Fruit fly (Drosophila melanogaster): ENCODE data around the gene msi.

msi gene

dm6 chr3R:25637294-25638174, 121.6 kb downstream of the msi start, which contains the start of gene jigr1 (continued):
- TF ChIP-seq CG7271 (tag; optimal IDR thresholded peaks at IDR 0.05) (peak; percentile 63), gcm (GFP tag; optimal IDR thresholded peaks at IDR 0.05) (peak; percentile 58), danr (GFP tag; IDR thresholded peaks at IDR 0.05) (no peak), Rx (GFP tag; IDR thresholded peaks at IDR 0.05) (no peak), inv (GFP tag; IDR thresholded peaks at IDR 0.05; ENCODE audit: partially characterized antibody) (no peak), grau (tag; optimal IDR thresholded peaks at IDR 0.05) (peak; percentile 39), dati (GFP tag; IDR thresholded peaks at IDR 0.05) (no peak), CG6683 (GFP tag; optimal IDR thresholded peaks at IDR 0.05) (no peak), run (tag; optimal IDR thresholded peaks at IDR 0.05) (no peak), CG9727 (GFP tag; optimal IDR thresholded peaks at IDR 0.05) (peak; percentile 84), Opbp (GFP tag; IDR thresholded peaks at IDR 0.05; ENCODE audit: partially characterized antibody) (no peak), dm (GFP tag; optimal IDR thresholded peaks at IDR 0.05) (no peak), CG2875 (GFP tag; optimal IDR thresholded peaks at IDR 0.05) (no peak), Lim3 (GFP tag; IDR thresholded peaks at IDR 0.05) (no peak), Dek (tag; optimal IDR thresholded peaks at IDR 0.05) (no peak), zfh1 (GFP tag; IDR thresholded peaks at IDR 0.05) (peak; percentile 60; the same call in 1 of the 3 replicates), corto (GFP tag; optimal IDR thresholded peaks at IDR 0.05) (peak; percentile 27), CG17568 (GFP tag; optimal IDR thresholded peaks at IDR 0.05) (peak; percentile 22), Pdp1 (GFP tag; optimal IDR thresholded peaks at IDR 0.05) (peak; percentile 15 to 17), CG7963 (GFP tag; IDR thresholded peaks at IDR 0.05; ENCODE audit: partially characterized antibody) (no peak), pb (GFP tag; optimal IDR thresholded peaks at IDR 0.05) (no peak), Atf6 (GFP tag; IDR thresholded peaks at IDR 0.05) (no peak), CG18599 (GFP tag; optimal IDR thresholded peaks at IDR 0.05) (no peak), CG7839 (tag; optimal IDR thresholded peaks at IDR 0.05) (peak; percentile 52), CG10147 (GFP tag; optimal IDR thresholded peaks at IDR 0.05) (no peak), abd-A (tag; optimal IDR thresholded peaks at IDR 0.05) (no peak), CkIIα-i1 (GFP tag; IDR thresholded peaks at IDR 0.05) (no peak), dan (GFP tag; IDR thresholded peaks at IDR 0.05) (peak; percentile 10; the same call in 1 of the 2 replicates), Taf1 (GFP tag; IDR thresholded peaks at IDR 0.05) (no peak), CG9797 (GFP tag; optimal IDR thresholded peaks at IDR 0.05) (no peak), pan (optimal IDR thresholded peaks at IDR 0.05) (peak in 1 of 2 experiments; percentile 87), pan (GFP tag; optimal IDR thresholded peaks at IDR 0.05 in 1 of 2, IDR thresholded peaks at IDR 0.05 in 1 of 2) (peak in 1 of 2 experiments; percentile 81), kah (GFP tag; optimal IDR thresholded peaks at IDR 0.05) (no peak), maf-S (GFP tag; optimal IDR thresholded peaks at IDR 0.05) (no peak), CG17361 (GFP tag; IDR thresholded peaks at IDR 0.05) (peak; percentile 67; the same call in 2 of the 3 replicates), shn (GFP tag; optimal IDR thresholded peaks at IDR 0.05) (no peak), unpg (GFP tag; optimal IDR thresholded peaks at IDR 0.05) (no peak), CG30403 (GFP tag; optimal IDR thresholded peaks at IDR 0.05) (peak; percentile 24), esg (GFP tag; conservative IDR thresholded peaks at IDR 0.05) (no peak), D19A (tag; optimal IDR thresholded peaks at IDR 0.05) (peak; percentile 96), ara (GFP tag; IDR thresholded peaks at IDR 0.05) (peak; percentile 54; the same call in 1 of the 2 replicates), tll (GFP tag; optimal IDR thresholded peaks at IDR 0.05) (peak; percentile 64 to 92), CG31441 (GFP tag; IDR thresholded peaks at IDR 0.05) (peak; percentile 54), exex (tag; optimal IDR thresholded peaks at IDR 0.05) (no peak), Xbp1 (GFP tag; optimal IDR thresholded peaks at IDR 0.05) (peak; percentile 21), aop (GFP tag; IDR thresholded peaks at IDR 0.05) (no peak), CG10979 (tag; optimal IDR thresholded peaks at IDR 0.05) (peak; percentile 77), sug (tag; optimal IDR thresholded peaks at IDR 0.05) (no peak)
